Fruit fly (Drosophila melanogaster) whole organism, larva: ENCODE data around the gene CG5541.
A peak's percentile ranks its signal among the peaks of the same experiment; 100 is the strongest.

Experiments used
- noc ChIP-seq: fragments of 200-800 bp; sonication (Bioruptor generic); optimal IDR thresholded peaks from 3 replicates; lab custom pipeline; 2019; ENCODE audit warnings: missing biosample characterization, mild to moderate bottlenecking, missing genetic modification characterization, moderate library complexity

The CG5541 gene

DNA sequence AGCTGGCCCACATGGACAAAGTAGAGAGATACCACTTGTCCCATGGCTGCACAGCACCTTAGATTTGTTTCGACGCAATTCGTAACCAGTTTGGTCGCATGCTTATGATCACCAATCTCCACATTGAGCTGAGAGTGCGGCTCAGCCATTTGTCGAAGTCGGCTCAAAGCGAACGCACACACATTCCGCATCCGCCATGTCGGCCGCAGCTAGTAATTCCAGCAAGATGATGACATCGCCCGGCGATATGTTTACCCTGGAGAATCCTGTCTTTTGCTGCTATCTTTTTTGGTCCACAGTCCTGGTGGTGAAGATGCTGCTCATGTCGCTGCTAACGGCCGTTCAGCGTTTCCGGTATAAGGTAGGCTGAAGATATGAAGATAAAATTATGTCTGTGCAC is 38.8 kb downstream of the CG5541 start, which contains the start of gene CG33178:
TSS of gene CG33178 (plus strand) at position 147 of the 400 bp plus-strand sequence.
- no peak for TF ChIP-seq noc (tag; lab: Kevin White, UChicago)

DNA sequence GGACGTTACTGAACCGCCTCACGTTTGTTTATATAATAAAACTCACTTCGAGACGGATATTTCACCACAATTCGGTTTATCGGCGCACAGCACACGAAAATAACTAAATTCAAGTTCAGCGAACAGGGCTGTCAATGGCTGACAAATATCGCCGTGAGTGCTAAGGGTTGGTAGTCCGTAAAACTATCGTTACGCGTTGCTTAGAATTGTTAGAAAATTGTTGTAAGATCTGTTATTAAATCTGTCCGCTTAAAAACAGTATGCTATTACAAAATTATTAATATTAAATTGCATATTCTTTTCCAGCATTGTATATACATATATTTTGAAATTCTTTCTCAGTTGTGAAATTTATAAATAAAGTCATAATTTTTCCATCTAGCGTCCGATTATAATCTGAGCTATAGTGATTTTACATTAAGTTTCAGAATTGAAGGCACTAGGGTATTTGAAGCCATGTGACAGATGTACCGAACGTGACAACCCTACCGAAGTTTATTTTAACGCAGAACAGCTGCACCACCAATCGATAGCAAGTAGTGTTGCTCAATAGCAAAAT is 40.7 kb downstream of the CG5541 start, which contains the start of gene Cox17:
TSS of gene Cox17 (minus strand) at position 120 of the 559 bp plus-strand sequence.
- peak; percentile 87 for TF ChIP-seq noc (tag; lab: Kevin White, UChicago)

DNA sequence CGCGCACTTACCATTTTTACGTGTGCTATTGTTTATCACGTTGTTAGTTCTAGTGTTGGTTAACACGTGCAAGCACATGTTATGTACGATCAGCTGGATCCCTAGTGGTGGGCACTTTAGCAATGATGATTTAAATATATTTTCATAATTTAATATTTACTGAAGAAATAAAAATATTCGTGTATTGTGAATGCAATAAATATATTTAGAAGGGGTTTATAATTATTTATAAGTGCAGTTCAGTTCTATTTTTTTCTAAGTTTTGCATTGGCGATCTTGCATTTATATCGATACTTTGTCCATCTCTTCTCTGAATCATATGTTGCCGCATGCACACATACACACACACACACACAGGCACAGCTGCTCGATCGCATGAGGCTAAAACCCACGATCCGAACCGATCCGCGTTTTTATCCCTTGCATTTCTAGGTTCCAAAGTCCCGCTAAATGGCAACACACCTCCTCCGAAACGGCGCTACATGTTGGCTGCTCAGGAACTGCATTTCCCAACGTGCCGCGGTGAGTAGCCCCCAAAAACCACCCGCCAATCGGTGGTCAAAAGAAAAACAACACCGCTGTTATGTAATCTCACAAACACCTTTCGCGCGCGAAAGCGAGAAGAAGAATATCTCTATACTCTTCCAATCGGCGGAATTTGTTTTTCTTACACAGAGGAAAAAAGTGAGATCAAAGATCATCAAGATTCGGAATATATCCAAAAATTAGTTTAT is 42.0 kb downstream of the CG5541 start, which contains the start of the genes CG15027 and Dbct:
TSS of gene CG15027 (minus strand) at position 51 of the 734 bp plus-strand sequence.
TSS of gene Dbct (plus strand) at position 349 of the 734 bp plus-strand sequence.
- TF ChIP-seq noc (tag; lab: Kevin White, UChicago): peak; percentile 82

DNA sequence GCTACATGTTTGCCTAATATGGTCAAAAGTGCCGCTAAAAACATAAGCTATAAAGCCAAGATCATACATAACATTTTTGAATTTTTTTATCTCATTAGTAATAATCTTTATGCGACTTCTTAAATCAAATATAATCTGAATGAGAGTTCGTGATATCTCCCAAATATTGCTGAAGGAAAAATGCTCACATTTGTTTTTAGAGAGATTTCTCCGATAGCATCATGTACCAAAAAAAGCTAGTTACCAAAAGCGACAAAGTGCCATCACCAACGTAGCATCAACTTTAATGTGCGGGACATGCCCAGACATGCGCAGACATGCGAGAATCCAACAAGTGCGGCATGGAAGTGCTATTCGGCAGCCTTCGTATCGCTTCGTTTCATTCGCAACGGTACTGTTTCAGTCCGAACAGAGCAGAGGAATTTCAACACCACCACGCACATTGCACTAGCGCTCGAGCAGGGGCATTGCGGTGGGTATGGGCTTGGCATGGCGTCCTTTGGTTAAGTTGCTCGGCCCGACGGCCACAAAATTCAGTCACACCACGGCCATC is 45.3 kb downstream of the CG5541 start, which contains the start of gene Rab3-GEF:
TSS of gene Rab3-GEF (plus strand) at position 537 of the 553 bp plus-strand sequence.
- no peak for TF ChIP-seq noc (tag; lab: Kevin White, UChicago)

DNA sequence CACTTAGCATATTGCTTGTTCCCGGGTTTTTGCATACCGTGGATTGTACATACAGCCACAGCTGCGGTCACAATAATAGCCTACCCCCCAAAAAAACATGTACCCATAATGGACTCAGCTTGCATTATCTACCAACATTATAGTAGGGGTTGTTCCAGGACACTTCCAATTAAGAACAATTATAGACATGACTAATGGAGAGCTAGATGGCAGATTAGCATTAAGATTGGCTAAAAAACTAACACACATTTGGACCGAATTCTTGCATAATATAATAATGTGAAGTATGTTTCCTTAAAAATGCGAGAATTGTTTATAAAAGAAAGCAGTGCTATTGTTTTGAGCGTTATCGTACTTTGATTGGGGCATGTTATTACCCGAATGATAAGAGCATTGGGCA is 46.4 kb downstream of the CG5541 start:
- no peak for TF ChIP-seq noc (tag; lab: Kevin White, UChicago)

DNA sequence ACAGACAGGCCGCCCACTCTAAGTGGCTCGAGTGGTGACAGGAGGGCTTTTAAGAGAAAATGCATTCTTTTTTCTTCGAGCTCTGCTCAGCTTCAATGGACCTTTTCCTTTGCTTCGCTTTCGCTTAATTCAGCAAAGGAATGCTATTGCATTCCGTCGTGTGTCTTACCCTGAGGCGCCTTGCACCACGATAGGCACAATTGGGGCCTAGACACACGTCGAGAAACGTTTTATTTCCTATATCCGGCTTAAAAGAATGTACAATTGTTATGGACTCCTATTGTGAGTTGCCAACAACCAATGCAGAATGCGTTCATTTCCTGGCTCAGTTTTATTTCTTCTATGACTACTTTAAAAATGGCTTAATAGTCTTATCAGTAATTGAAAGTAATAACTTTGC is 47.2 kb downstream of the CG5541 start:
- no peak for TF ChIP-seq noc (tag; lab: Kevin White, UChicago)

DNA sequence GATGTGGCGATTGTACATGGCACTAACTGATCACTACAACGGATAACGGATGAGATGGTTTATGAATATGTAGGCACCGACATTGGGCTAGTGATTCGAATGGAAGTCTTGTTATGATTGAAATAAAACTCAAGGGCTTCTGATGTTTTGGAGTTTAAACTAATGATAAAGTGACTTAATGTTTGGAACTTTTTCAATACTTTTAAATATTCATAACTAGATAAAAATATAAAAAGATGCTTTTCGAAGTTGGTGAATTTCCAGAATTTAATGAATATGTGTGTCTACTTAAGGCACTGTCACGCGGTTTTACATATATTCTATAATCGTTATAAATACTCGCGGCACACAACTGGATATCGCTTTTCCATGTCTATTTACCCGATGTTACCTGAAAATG is 52.0 kb downstream of the CG5541 start, which contains the start of gene CG9072:
TSS of gene CG9072 (minus strand) at position 101 of the 400 bp plus-strand sequence.
- TF ChIP-seq noc (tag; lab: Kevin White, UChicago): no peak
